Worm (Caenorhabditis elegans) whole organism, midembryonic: Measurements from ENCODE around the gene sma-2.

Source experiments
- T22C8.4 ChIP-seq: fragments of 200-800 bp; sonication (Bioruptor generic); IDR thresholded peaks from 2 replicates; pipeline ENCODE4 v1.3.6; 2022; ENCODE audit warnings: missing genetic modification characterization, missing compliant biosample characterization
- cog-1 ChIP-seq: sonication (generic microtip); optimal IDR thresholded peaks from 2 replicates; lab custom pipeline; 2016; ENCODE audit warnings: missing genetic modification characterization, missing compliant biosample characterization
- ref-1 ChIP-seq: fragments of 200-800 bp; sonication (Bioruptor generic); conservative IDR thresholded peaks from 2 replicates; pipeline ENCODE4 v1.3.6; 2022; ENCODE audit warnings: missing genetic modification reagents, missing genetic modification characterization, missing compliant biosample characterization
- tab-1 ChIP-seq: fragments of 200-800 bp; sonication (Bioruptor generic); IDR thresholded peaks from 2 replicates; pipeline ENCODE4 v1.3.6; 2022; ENCODE audit warnings: missing genetic modification characterization, missing compliant biosample characterization
- ztf-23 ChIP-seq: fragments of 200-800 bp; sonication (Bioruptor generic); IDR thresholded peaks from 2 replicates; pipeline ENCODE4 v1.3.6; 2022; ENCODE audit warnings: missing genetic modification reagents, missing genetic modification characterization, missing compliant biosample characterization
- ztf-29 ChIP-seq: fragments of 200-800 bp; sonication (Bioruptor generic); IDR thresholded peaks from 2 replicates; pipeline ENCODE4 v1.3.6; 2022; ENCODE audit warnings: missing genetic modification reagents, missing genetic modification characterization, missing compliant biosample characterization

- TF ChIP-seq ztf-29, result no peak
- no peak for TF ChIP-seq ref-1 (GFP tag; lab: Robert Waterston, UW)
- no peak for TF ChIP-seq tab-1
- TF ChIP-seq cog-1 (tag; lab: Kevin White, UChicago), result no peak
- no peak for TF ChIP-seq T22C8.4
- TF ChIP-seq ztf-23 (GFP tag; lab: Robert Waterston, UW), result no peak
Measured at ce11 chrIII:8739126-8739525, 10.4 kb upstream of the sma-2 start.
